Worm (Caenorhabditis elegans) whole organism, late embryonic: ENCODE results near the gene K10C2.14.

ENCODE experiments used
- ceh-30 ChIP-seq: fragments of 150-350 bp; optimal IDR thresholded peaks from 2 replicates; lab custom pipeline; 2014; ENCODE audit warnings: missing biosample characterization, missing genetic modification characterization
- elt-2 ChIP-seq: sonication (generic microtip); optimal IDR thresholded peaks from 2 replicates; lab custom pipeline; 2016; ENCODE audit warnings: missing genetic modification reagents, missing genetic modification characterization, missing compliant biosample characterization
- pqm-1 ChIP-seq: sonication (generic microtip); optimal IDR thresholded peaks from 2 replicates; lab custom pipeline; 2016; ENCODE audit warnings: missing genetic modification characterization, missing compliant biosample characterization
- unc-86 ChIP-seq: sonication (generic microtip); optimal IDR thresholded peaks from 2 replicates; lab custom pipeline; 2016; ENCODE audit warnings: missing genetic modification characterization, missing compliant biosample characterization

ce11 chrX:6467462-6467861 lies 27.1 kb upstream of the K10C2.14 start, which contains the start of gene C15B12.3:
- TF ChIP-seq pqm-1 (tag; lab: Kevin White, UChicago) (no peak), elt-2 (no peak), ceh-30 (tag; lab: Kevin White, UChicago) (no peak), unc-86 (tag; lab: Kevin White, UChicago) (no peak)
